Worm (Caenorhabditis elegans) whole organism, late embryonic: ENCODE data around the gene rev-1.

Experiments
- elt-2 ChIP-seq: sonication (generic microtip); optimal IDR thresholded peaks from 2 replicates; lab custom pipeline; 2016; ENCODE audit warnings: missing genetic modification reagents, missing genetic modification characterization, missing compliant biosample characterization
- fkh-6 ChIP-seq: sonication (generic microtip); optimal IDR thresholded peaks from 2 replicates; lab custom pipeline; 2016; ENCODE audit warnings: missing genetic modification characterization, missing compliant biosample characterization
- hlh-13 ChIP-seq: fragments of 200-800 bp; sonication (Bioruptor generic); optimal IDR thresholded peaks from 2 replicates; lab custom pipeline; 2018; ENCODE audit warnings: mild to moderate bottlenecking, missing genetic modification characterization, missing compliant biosample characterization
- nhr-11 ChIP-seq: fragments of 150-350 bp; optimal IDR thresholded peaks from 2 replicates; lab custom pipeline; 2014; ENCODE audit warnings: missing biosample characterization, missing genetic modification characterization
- pax-1 ChIP-seq: fragments of 150-350 bp; optimal IDR thresholded peaks from 2 replicates; lab custom pipeline; 2014; ENCODE audit warnings: missing biosample characterization, missing genetic modification characterization
- pha-4 ChIP-seq: fragments of 150-350 bp; optimal IDR thresholded peaks from 2 replicates; lab custom pipeline; 2018; ENCODE audit warnings: missing biosample characterization, missing genetic modification reagents, missing genetic modification characterization

DNA sequence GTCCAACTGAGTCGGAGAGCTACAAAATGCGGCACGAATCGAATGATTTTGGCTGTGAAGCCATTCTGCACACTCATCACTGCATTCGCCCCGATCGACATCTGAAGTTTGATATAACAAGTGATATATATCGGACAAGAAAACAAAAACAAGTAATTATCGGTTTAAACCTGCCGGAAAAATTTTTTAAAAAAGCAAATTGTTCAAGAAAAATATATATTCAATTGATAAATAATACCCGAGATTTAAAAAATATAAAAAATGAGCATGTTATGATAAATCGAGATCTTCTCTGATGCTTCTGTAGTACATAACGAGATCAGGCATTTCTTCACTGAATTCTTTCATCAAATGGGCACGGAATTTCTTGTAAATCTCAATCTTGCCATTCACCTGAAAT is 46.7 kb upstream of the rev-1 start, which contains the start of gene T09A5.5:
- no peak for TF ChIP-seq elt-2 (tag; lab: Kevin White, UChicago)
- TF ChIP-seq fkh-6 (tag; lab: Kevin White, UChicago): no peak
- TF ChIP-seq hlh-13 (GFP tag; lab: Kevin White, UChicago): no peak
- TF ChIP-seq pha-4 (tag; lab: Kevin White, UChicago): no peak
- TF ChIP-seq pax-1 (tag; lab: Kevin White, UChicago): no peak
- no peak for TF ChIP-seq nhr-11 (tag; lab: Kevin White, UChicago)
